Fruit fly (Drosophila melanogaster) whole organism: Measurements from ENCODE around the gene Grp170.

Experiments
- pan ChIP-seq: fragments of >200 bp; optimal IDR thresholded peaks from 2 replicates; lab custom pipeline; 2017
- psq ChIP-seq: fragments of >200 bp; optimal IDR thresholded peaks from 2 replicates; lab custom pipeline; 2017

DNA sequence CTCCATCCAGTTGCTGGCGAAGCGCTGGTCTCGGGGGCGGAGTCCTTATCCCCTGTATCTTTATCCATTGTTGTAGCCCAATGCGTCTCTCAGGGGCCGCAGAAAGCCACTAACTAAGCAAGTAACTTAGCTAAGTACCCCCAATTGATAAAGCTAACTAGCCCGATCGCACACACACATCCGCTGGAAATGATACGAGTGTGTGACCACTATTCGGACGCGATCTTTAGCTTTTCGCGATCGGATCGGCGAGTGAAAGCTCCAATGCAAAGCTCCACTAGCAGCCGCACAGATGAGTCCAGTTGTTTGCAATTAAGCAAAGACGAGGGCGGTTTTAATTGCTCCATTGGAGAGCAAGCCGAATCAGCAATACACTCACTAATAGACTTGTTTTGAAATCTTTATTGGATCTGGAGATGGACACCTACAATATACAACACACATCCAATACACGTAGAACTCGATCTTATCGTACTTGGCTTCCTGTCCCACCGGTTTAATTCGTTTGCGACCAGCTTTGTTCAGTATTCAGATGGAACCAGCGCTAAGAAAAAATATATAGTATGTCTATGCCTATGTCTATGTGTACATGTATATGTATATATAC, 20.7 kb downstream of the Grp170 start, which contains the start of gene CG3091:
- TF ChIP-seq pan (no peak), psq (no peak)
